Worm (Caenorhabditis elegans): ENCODE results near the gene C09G4.4.

DNA sequence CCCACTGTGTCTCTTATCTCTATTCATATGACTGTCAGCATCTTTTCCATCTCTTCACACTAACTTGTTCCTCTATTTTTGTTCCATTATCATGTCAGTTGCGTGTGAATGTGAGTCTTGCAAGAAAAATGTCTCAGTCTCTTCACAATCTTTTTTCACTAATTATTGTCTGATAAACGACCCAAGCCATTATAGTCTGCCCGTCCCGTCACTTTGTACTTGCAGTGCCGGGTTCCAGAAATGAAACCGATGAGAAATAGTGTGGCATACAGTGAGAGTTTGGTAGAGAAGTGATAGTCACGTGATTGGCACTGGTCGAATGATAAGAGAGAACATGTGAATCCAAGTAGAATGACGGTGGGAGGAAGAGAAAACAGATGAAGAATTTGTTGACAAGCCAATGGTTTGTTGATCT, 14.8 kb downstream of the C09G4.4 start:
- TF ChIP-seq mab-9 (GFP tag; IDR thresholded peaks at IDR 0.05) (no peak), tbx-2 (tag; optimal IDR thresholded peaks at IDR 0.05) (peak; percentile 90), lin-13 (GFP tag; optimal IDR thresholded peaks at IDR 0.05) (peak; percentile 44), lin-15B (tag; optimal IDR thresholded peaks at IDR 0.05) (no peak), ceh-63 (GFP tag; optimal IDR thresholded peaks at IDR 0.05) (no peak), nhr-76 (tag; optimal IDR thresholded peaks at IDR 0.05) (no peak), sox-4 (tag; optimal IDR thresholded peaks at IDR 0.05) (peak; percentile 6)
